Worm (Caenorhabditis elegans): Measurements from ENCODE around the gene rbx-1.

DNA sequence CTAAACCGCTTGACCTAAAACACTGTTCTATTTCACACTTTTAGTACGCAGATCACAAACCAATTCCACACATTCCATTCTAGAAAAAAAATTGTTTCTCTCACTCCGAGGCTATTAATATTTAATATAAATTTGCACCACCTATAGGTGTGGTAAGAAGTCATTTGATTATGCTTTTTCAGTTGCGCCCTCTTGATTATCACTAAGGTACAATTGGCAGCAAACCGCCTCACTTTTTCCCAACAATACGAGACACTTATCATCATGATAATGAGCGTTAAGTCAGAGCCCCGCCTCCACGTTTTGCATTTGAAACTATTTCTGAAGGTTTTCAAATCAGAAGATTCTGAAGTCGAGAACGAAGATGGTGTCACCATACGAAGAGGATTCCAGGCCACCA lies 47.0 kb upstream of the rbx-1 start, which contains the start of gene aqp-4:
- TF ChIP-seq zag-1 (tag; optimal IDR thresholded peaks at IDR 0.05), result no peak
- TF ChIP-seq nhr-77 (tag; optimal IDR thresholded peaks at IDR 0.05), result no peak
- no peak for TF ChIP-seq elt-3 (tag; optimal IDR thresholded peaks at IDR 0.05)
- TF ChIP-seq unc-62 (GFP tag; optimal IDR thresholded peaks at IDR 0.05), result no peak
